Worm (Caenorhabditis elegans): Measurements from ENCODE around the gene M03E7.2.

- TF ChIP-seq dao-5 (tag; optimal IDR thresholded peaks at IDR 0.05) (no peak), W03F9.2 (tag; optimal IDR thresholded peaks at IDR 0.05) (no peak), him-1 (tag; optimal IDR thresholded peaks at IDR 0.05) (no peak)
Measured at ce11 chrV:5628014-5628413, 10.6 kb downstream of the M03E7.2 start.
